Worm (Caenorhabditis elegans): Measurements from ENCODE around the gene pat-6.

Gene pat-6

ce11 chrIV:258362-258761 is 5.7 kb downstream of the pat-6 start:
- no peak for TF ChIP-seq mls-2 (tag; optimal IDR thresholded peaks at IDR 0.05)
- no peak for TF ChIP-seq nhr-28 (tag; optimal IDR thresholded peaks at IDR 0.05)
- no peak for TF ChIP-seq nhr-2 (tag; optimal IDR thresholded peaks at IDR 0.05)
- TF ChIP-seq ceh-39 (tag; optimal IDR thresholded peaks at IDR 0.05): no peak
- no peak for TF ChIP-seq ceh-83 (GFP tag; optimal IDR thresholded peaks at IDR 0.05)
- no peak for TF ChIP-seq flh-1 (GFP tag; optimal IDR thresholded peaks at IDR 0.05)
- TF ChIP-seq nhr-12 (tag; optimal IDR thresholded peaks at IDR 0.05): no peak
- no peak for TF ChIP-seq sptf-1 (tag; optimal IDR thresholded peaks at IDR 0.05)
- TF ChIP-seq zip-8 (tag; optimal IDR thresholded peaks at IDR 0.05): no peak
- no peak for TF ChIP-seq nhr-76 (tag; optimal IDR thresholded peaks at IDR 0.05)
- TF ChIP-seq ces-1 (GFP tag; optimal IDR thresholded peaks at IDR 0.05): no peak
- no peak for TF ChIP-seq ham-2 (GFP tag; optimal IDR thresholded peaks at IDR 0.05)
- no peak for TF ChIP-seq elt-1 (tag; optimal IDR thresholded peaks at IDR 0.05; ENCODE audit: borderline replicate concordance, insufficient read depth)
- no peak for TF ChIP-seq elt-3 (tag; optimal IDR thresholded peaks at IDR 0.05)
- no peak for TF ChIP-seq unc-120 (tag; optimal IDR thresholded peaks at IDR 0.05; ENCODE audit: poor library complexity, severe bottlenecking)
- no peak for TF ChIP-seq ztf-11 (tag; optimal IDR thresholded peaks at IDR 0.05)
- no peak for TF ChIP-seq blmp-1 (tag; optimal IDR thresholded peaks at IDR 0.05)
- no peak for TF ChIP-seq ceh-43 (GFP tag; optimal IDR thresholded peaks at IDR 0.05)
- TF ChIP-seq unc-62 (GFP tag; optimal IDR thresholded peaks at IDR 0.05): no peak

ce11 chrIV:257095-257494 is 6.9 kb downstream of the pat-6 start, which contains the start of gene R02D3.8:
Gene R02D3.8, minus strand, starts transcription at chrIV:257203.
- TF ChIP-seq ces-1 (GFP tag; optimal IDR thresholded peaks at IDR 0.05) (peak; percentile 4), pha-4 (tag; optimal IDR thresholded peaks at IDR 0.05) (no peak)

- TF ChIP-seq sptf-1 (tag; optimal IDR thresholded peaks at IDR 0.05) (no peak), ces-1 (GFP tag; optimal IDR thresholded peaks at IDR 0.05) (peak; percentile 72), unc-120 (tag; optimal IDR thresholded peaks at IDR 0.05; ENCODE audit: poor library complexity, severe bottlenecking) (peak; percentile 8), mab-5 (tag; optimal IDR thresholded peaks at IDR 0.05) (no peak), M03D4.4 (tag; optimal IDR thresholded peaks at IDR 0.05) (no peak), cnd-1 (tag; optimal IDR thresholded peaks at IDR 0.05) (peak; percentile 9), ceh-83 (GFP tag; optimal IDR thresholded peaks at IDR 0.05) (no peak), ceh-43 (GFP tag; optimal IDR thresholded peaks at IDR 0.05) (no peak), nhr-76 (tag; optimal IDR thresholded peaks at IDR 0.05) (no peak), nhr-237 (tag; optimal IDR thresholded peaks at IDR 0.05) (peak; percentile 83), lin-32 (GFP tag; optimal IDR thresholded peaks at IDR 0.05) (no peak), nhr-28 (tag; optimal IDR thresholded peaks at IDR 0.05) (no peak), elt-1 (tag; optimal IDR thresholded peaks at IDR 0.05; ENCODE audit: borderline replicate concordance, insufficient read depth) (no peak), ztf-11 (tag; optimal IDR thresholded peaks at IDR 0.05) (no peak), tbx-8 (GFP tag; optimal IDR thresholded peaks at IDR 0.05) (no peak), nhr-2 (tag; optimal IDR thresholded peaks at IDR 0.05) (peak; percentile 10), pha-4 (tag; optimal IDR thresholded peaks at IDR 0.05) (peak; percentile 78), flh-1 (GFP tag; optimal IDR thresholded peaks at IDR 0.05) (no peak), lin-13 (tag; optimal IDR thresholded peaks at IDR 0.05) (peak; percentile 89), blmp-1 (tag; optimal IDR thresholded peaks at IDR 0.05) (no peak), sem-2 (GFP tag; optimal IDR thresholded peaks at IDR 0.05) (no peak), elt-3 (tag; optimal IDR thresholded peaks at IDR 0.05) (no peak), lsy-2 (tag; optimal IDR thresholded peaks at IDR 0.05) (peak; percentile 87), mls-2 (tag; optimal IDR thresholded peaks at IDR 0.05) (no peak), ham-2 (GFP tag; optimal IDR thresholded peaks at IDR 0.05) (no peak), mep-1 (tag; optimal IDR thresholded peaks at IDR 0.05) (peak; percentile 95), drap-1 (GFP tag; optimal IDR thresholded peaks at IDR 0.05) (no peak), nhr-12 (tag; optimal IDR thresholded peaks at IDR 0.05) (no peak), zip-8 (tag; optimal IDR thresholded peaks at IDR 0.05) (no peak), ceh-39 (tag; optimal IDR thresholded peaks at IDR 0.05) (peak; percentile 74), snpc-4 (tag; optimal IDR thresholded peaks at IDR 0.05) (no peak), unc-62 (GFP tag; optimal IDR thresholded peaks at IDR 0.05) (peak; percentile 59), unc-39 (tag; optimal IDR thresholded peaks at IDR 0.05) (no peak), hlh-1 (tag; optimal IDR thresholded peaks at IDR 0.05) (peak; percentile 36), bed-3 (GFP tag; optimal IDR thresholded peaks at IDR 0.05) (no peak)
These were observed 8.6 kb downstream of the pat-6 start, which contains the start of gene rcat-1 for ce11 chrIV:255379-255857. Gene rcat-1, minus strand, starts transcription at chrIV:255429.
